Fruit fly (Drosophila melanogaster) S2 (cell line): Measurements from ENCODE around the gene SerRS.
A peak's percentile ranks its signal among the peaks of the same experiment; 100 is the strongest.

Source experiments
- CG8478 ChIP-seq: fragments of >200 bp; optimal IDR thresholded peaks from 2 replicates; lab custom pipeline; 2018
- CTCF ChIP-seq, 2 experiments: fragments of >200 bp; optimal IDR thresholded peaks; 2 replicates each; lab custom pipeline; 2018

DNA sequence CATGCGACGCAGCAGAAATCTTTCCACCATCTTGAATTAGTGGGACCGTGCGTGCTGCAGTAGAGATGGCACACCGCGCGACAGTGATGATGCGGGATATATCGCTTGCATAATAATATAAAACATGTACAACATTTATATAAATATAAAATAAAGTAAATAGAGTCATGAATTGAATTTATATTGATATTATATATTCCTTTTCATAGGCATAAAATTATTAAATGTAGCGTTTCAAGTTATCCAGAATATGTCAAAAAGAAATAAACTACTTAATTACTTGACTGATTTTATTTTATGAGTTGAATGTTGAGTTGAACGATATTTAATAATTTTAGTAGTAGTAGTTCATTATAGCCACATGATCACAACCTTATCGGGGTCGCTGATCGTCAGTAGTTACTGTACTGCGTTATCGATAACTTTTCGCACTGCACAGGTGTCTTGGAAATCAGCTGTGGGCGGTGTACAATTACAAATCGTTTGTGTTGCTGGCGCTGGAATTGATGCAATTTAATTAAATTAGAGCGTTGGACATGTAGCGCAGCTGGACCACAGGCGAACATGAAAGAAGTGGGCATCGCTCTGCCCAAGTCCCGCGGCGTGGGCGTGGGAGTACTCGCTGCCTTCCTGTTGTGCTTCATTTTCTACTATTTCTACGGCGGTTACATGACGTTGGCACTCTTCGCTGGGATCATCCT is 49.4 kb downstream of the SerRS start, which contains the start of the genes Chd1 and Bem46:
- TF ChIP-seq CG8478 (lab: Kevin White, UChicago) (no peak), CTCF (optimal IDR thresholded peaks at IDR 0.05; lab: Kevin White, UChicago) (peak in 1 of 2 experiments; percentile 17)
